Worm (Caenorhabditis elegans): ENCODE data around the gene suex-2.

ce11 chrIV:9001184-9001583 is 33.1 kb downstream of the suex-2 start:
- TF ChIP-seq ama-1 (optimal IDR thresholded peaks at IDR 0.05) (no peak), ceh-16 (tag; optimal IDR thresholded peaks at IDR 0.05) (no peak), nfya-1 (tag; optimal IDR thresholded peaks at IDR 0.05; ENCODE audit: insufficient read depth) (no peak), nhr-76 (tag; optimal IDR thresholded peaks at IDR 0.05) (no peak), lin-39 (tag; optimal IDR thresholded peaks at IDR 0.05) (no peak), lin-15B (tag; optimal IDR thresholded peaks at IDR 0.05) (no peak), snpc-4 (tag; optimal IDR thresholded peaks at IDR 0.05) (no peak), fos-1 (tag; optimal IDR thresholded peaks at IDR 0.05) (no peak), elt-3 (tag; optimal IDR thresholded peaks at IDR 0.05) (no peak)

All from whole organism, L3 larva.